Fruit fly (Drosophila melanogaster) S2 (cell line): ENCODE data around the gene bi.

ENCODE experiments used
- CG8478 ChIP-seq: fragments of >200 bp; optimal IDR thresholded peaks from 2 replicates; lab custom pipeline; 2018
- CTCF ChIP-seq, 2 experiments: fragments of >200 bp; optimal IDR thresholded peaks; 2 replicates each; lab custom pipeline; 2018

bi gene

DNA sequence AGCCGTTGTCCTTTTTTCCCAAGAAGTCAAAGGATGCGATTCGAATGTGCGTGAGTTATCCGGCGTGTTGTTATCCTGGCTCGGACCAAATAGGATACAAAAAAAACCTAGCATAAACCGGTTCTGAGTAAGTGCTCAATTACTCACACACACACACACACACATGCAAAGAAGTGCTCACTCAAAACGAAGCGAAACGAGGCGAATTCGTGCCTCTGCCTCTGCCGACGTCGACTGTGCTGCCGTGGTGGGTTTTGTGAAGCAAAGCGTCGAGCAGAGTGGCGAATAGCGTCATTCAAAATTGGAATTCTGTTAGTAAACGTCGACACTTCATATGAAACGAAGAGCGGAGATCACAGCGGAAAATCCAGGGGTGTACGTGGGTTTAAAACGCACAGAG is at the start of gene bi:
Gene bi, plus strand, starts transcription at position 311 of the 400 bp plus-strand sequence.
- TF ChIP-seq CTCF (optimal IDR thresholded peaks at IDR 0.05; lab: Kevin White, UChicago) (no peak), CG8478 (lab: Kevin White, UChicago) (no peak)

DNA sequence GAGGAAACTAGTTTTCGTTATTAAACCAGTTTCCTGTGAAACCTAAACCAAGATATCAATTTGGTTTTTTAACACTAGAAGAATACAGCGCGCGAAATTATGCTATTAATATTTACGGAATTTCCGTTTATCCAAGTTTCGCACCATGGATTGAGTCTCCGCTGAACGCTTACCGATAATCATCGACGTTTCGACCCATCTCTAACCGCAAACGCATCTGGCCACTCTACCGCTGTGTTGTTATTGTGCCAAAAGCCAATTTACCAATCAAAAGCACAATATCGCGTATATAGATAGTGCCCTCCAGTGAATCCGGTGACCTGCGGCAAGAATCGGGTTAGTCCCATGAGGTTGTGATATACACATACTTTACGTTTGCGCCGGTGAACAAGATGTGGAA is 46.5 kb upstream of the bi start, which contains the start of gene CG3626:
Gene CG3626, plus strand, starts transcription at position 222 of the 400 bp plus-strand sequence.
- no peak for TF ChIP-seq CG8478 (lab: Kevin White, UChicago)
- TF ChIP-seq CTCF (optimal IDR thresholded peaks at IDR 0.05; lab: Kevin White, UChicago) = peak; percentile 61 to 63

DNA sequence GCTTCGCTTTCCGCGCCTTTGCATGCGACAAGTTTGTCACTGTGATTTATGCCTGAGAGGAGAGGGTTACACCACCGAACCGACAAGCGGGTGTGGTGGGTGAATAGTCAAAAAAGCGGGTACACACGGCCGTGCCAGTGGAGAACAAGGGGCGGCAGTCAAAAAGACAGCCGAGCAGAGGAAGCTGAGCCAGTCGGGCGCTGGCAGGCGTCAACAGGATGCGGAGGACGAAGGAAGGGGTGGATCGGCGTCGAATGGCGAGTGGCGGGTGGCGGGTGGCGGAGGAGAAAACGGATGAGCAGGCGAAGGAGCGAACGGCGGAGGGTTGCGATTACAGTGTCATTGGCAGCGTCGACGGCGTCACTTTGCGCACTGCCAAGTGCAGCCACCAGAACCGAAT is 37.1 kb upstream of the bi start:
- TF ChIP-seq CG8478 (lab: Kevin White, UChicago) (no peak), CTCF (optimal IDR thresholded peaks at IDR 0.05; lab: Kevin White, UChicago) (no peak)

DNA sequence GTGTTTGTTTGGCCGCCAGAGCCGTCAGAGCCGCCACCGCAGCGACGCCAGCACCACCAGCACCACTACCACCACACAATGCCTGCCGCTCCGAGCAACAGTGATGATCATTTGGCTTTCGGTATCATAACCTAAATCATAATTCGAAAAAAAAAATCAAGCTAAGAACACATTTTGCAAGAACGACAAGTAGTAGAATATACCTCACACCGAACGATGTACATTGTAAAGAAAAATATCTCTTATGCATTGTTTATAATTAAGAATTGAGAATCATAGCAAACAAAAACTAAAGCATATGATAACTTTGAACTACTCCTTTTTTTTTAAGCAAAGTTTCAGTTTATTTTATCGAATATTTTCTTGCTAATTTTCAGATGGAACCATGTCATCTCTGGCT is 32.3 kb upstream of the bi start:
- no peak for TF ChIP-seq CG8478 (lab: Kevin White, UChicago)
- TF ChIP-seq CTCF (optimal IDR thresholded peaks at IDR 0.05; lab: Kevin White, UChicago) = no peak

DNA sequence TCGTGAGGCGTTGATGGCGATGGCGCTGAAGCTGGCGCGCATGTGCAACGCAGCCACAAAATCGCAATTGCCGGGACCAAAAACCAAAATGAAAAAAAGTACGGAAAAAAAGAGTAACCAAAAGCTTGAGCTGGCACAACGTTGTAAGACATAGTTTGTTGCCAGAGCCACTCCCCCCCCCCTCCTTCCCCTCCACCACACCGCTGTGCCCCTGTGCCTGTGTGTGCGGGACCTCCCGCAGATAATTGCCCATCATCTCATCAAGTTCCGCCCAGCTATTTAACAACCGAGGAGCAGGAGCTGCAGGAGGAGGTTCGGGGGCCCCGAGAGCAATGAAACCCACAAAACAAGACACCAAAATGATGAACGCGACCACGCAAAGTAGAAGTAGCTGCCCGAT is 31.5 kb upstream of the bi start:
- no peak for TF ChIP-seq CG8478 (lab: Kevin White, UChicago)
- no peak for TF ChIP-seq CTCF (optimal IDR thresholded peaks at IDR 0.05; lab: Kevin White, UChicago)

DNA sequence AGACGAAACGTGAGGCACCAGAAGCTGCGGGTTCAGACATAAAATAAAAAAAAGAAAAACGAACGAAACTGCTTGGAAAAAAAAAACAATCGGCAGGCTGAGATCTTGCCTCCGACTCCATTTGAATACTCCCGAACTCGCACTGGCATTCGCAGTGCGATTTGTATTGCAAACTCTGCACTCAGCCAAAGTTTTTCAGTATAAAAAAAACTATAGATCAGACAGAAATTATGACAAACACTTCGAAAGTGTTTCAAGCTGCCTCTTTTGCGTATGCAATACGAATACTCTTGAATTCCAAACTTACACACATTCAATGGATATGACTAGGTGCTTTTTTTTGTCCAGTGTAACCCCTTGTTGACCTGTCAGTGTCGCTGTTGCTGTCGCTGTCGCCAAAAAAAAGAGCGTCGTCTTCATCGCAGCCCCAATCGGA is 21.3 kb upstream of the bi start:
- TF ChIP-seq CG8478 (lab: Kevin White, UChicago) = no peak
- no peak for TF ChIP-seq CTCF (optimal IDR thresholded peaks at IDR 0.05; lab: Kevin White, UChicago)

DNA sequence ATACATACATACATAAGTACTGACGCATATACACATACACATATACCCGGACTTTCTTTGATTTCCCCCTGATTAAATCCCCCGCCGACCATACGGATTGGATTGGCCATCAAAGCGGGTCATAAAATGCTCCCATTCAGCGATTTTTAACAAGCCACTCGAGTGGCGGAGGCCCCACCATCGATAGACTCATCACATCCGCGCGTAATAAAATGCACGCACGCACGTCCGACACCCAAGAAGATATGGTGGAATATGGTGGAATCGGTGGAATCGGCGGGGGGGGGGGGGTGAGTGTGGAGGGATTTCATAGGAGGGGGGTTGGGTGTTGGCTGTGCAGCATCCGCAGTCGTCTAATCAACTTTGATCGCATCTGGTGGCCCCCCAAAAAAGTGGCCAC is 13.0 kb upstream of the bi start:
- TF ChIP-seq CTCF (optimal IDR thresholded peaks at IDR 0.05; lab: Kevin White, UChicago) (no peak), CG8478 (lab: Kevin White, UChicago) (no peak)

DNA sequence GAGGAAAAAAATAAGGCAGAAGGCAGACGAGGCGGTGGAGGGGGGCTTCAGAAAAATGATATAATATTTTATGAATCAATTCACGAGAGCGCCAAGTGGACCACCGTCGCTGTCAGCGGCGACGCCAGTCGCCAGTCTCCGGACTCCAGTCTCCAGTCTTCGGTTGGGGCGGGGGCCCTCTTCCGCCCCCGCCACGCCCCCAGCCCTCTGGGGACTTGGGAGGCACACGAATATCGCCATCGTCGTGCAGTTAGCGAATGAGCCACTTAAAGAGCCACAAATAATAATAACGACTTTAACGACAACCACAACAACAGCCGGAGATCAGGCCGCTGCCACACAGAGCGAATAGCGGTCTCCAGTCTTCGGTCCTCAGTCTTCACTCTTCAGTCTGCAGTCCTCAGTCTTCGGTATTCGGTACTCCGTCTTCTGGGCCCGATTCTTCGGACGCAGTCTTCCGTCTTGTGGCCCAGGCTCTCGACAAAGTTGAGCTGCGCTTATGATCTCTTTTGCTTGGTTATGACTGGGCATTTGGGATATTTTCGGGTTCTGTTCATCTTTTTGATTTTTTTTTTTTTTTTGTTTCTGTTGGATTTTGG is 11.0 kb upstream of the bi start:
- TF ChIP-seq CG8478 (lab: Kevin White, UChicago) (no peak), CTCF (optimal IDR thresholded peaks at IDR 0.05; lab: Kevin White, UChicago) (no peak)

DNA sequence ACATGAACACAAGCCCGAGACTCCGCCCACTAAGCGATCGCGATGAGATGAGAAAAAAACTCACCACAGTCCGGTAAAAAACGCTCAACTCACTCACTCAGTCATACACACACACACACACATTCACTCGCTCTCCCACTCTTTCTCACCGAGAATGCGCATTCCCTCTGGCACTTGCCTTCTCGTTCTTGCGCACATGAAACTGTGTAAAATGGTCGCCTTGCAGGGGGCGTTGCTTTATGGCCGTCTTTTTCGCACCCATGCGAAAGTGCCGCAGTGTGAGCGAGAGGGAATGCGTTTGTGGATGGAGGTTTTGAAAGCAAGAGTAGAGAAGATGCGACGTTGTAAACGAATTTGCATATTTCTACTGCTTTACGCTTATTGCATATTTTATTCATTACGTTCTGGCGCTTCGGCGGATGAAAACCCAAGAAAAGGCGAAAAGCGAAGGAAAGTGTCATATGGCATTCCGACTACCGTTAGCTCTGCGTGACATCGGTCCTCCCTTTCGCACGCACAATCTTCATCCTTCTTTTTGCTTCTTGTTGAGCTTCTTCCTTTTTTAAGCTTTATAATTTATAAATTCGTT is 1.2 kb upstream of the bi start:
- TF ChIP-seq CTCF (optimal IDR thresholded peaks at IDR 0.05; lab: Kevin White, UChicago) (peak; percentile 37 to 61), CG8478 (lab: Kevin White, UChicago) (peak; percentile 1)

DNA sequence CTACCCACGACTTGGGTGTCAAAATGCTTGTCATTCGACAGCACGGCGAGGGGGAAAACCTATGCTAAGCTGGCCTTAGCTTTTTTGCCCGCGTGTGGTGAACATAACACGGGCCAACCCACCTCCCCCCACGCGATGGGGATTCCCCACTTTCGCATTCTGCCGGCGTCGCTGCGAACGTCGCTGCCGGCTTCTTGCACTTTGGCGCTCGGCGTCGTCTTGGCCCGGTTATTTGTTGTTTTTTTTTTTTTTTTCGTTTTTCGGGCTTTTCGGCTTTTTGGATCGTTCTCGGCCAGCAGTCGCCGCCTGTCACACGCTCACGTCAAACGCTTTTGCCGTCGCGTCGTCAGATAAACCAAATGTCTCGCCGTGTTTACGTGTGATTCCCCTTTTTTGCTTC is 490 bp downstream of the bi start:
- no peak for TF ChIP-seq CG8478 (lab: Kevin White, UChicago)
- TF ChIP-seq CTCF (optimal IDR thresholded peaks at IDR 0.05; lab: Kevin White, UChicago) = no peak

DNA sequence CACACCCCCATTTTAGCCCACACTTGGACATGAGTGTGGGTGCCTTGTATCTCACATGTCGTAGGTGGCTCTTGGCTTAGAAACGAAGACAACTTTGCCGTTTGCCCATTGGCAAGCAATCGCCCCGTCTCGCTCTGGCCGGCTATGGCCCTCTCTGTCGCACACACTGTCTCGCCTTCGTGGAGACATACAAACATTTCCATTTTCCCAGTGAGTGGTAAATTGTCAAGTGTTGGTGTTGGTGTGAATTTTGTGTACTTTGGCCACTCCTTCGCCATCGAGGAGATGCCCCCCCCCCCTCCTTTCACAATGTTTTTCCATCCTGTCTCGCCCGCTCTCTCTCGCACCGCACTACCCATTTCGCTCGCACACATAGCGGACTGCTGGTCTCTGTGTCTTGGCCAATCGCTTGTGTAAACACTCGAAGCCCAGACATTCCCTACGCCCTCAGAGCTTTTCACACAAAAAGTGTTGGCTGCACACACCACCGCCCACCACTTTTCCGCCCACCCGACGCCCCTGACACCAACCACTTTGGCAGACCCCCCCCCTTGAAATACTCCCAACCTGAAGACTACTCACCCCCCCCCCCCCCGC is 7.5 kb downstream of the bi start:
- TF ChIP-seq CG8478 (lab: Kevin White, UChicago) (no peak), CTCF (optimal IDR thresholded peaks at IDR 0.05; lab: Kevin White, UChicago) (no peak)

DNA sequence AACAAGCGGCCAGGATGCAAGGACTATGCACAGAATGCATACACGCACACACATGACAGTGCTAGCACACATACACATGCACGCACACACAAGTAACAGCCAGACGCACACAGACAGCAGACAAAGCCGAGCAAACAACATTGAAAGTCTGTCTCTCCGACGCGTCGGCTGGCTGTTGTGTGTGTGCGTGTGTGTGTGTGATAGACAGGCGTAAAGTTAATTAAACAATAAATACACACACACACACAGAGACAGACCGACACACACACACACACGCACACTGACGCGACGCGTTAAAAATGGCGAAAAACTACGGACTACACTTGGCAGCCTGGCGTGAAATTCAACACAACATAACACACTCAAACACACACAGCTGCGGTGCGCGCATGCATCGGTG is 9.4 kb downstream of the bi start:
- TF ChIP-seq CG8478 (lab: Kevin White, UChicago) (no peak), CTCF (optimal IDR thresholded peaks at IDR 0.05; lab: Kevin White, UChicago) (no peak)

DNA sequence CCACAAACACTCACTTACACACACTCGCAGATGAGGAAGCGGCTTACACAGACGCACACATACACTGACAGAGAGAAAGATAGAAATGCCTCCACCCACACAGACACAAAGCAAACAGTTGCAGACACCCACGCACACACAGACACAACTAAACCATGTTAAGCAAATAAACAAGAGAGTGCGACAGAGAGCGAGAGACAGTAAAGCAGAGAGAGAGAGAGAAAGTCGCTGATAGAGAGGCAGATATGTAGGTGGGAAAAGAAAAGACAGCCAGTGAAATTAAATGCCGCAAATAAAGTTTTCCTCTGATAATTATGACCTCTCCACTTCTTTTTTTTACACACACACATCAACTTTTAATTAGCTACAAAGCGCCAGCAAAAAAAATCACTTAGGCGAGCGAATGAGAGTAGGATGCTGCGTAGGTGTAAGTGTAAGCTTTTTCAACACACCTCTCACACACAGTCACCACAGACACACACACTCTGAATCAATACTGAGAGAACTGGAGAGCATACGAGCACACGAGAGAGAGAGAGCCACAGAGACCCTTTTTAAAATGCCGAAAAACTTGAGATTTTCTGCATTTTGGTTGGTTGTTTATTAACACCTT is 11.3 kb downstream of the bi start:
- TF ChIP-seq CTCF (optimal IDR thresholded peaks at IDR 0.05; lab: Kevin White, UChicago) = no peak
- TF ChIP-seq CG8478 (lab: Kevin White, UChicago) = no peak

DNA sequence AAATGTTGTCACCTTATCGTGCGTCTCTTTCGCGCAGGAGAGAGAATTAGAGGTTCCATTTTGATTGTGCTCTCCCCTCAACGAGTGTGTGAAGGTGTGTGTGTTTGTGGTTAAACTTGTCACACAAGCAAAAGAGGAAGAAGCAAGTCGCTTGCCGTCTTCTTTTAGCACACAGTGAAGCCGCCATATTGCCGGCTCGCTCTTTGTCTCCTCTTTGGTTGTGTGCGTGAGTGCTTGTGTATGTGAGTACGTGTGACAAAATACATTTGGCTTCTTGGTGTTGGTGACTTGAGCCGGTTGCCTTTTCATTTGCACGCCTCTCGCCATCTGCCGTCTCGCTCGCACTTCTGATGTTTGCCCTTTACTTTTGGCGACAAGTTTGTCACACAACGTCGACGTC is 12.4 kb downstream of the bi start:
- TF ChIP-seq CG8478 (lab: Kevin White, UChicago) = peak; percentile 31
- peak; percentile 18 to 36 for TF ChIP-seq CTCF (optimal IDR thresholded peaks at IDR 0.05; lab: Kevin White, UChicago)

DNA sequence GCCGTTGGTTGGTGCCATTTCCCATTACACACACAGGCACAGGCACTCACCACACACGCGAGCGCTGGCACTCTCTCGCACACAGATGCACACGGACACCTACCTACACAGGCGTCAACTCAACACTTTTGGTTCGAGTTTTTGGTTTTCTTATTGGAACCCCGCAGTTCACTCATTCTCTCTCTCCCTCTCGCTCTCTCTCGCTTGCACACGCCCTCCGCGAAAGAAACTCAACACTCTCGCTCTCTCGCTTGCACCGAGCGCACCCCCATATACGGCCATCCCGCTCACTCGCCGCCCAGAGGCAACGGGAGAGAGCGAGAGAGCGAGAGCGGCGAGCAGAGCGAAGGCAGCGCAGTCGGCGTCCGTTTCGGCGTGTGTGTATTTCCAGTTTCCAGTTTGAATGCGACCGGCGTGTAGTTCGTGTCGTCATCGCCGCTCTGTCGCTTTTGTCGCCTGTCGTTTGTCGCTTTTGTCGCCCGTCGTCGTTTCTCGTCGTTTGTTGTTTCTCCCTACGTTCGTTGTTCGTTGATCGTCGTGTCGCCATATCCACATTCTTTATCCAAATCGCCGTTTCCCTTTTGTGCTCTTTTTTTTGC is 14.2 kb downstream of the bi start:
- TF ChIP-seq CG8478 (lab: Kevin White, UChicago) (peak; percentile 45), CTCF (optimal IDR thresholded peaks at IDR 0.05; lab: Kevin White, UChicago) (peak; percentile 48 to 53)
